Worm (Caenorhabditis elegans): ENCODE results near the gene Y73F4A.3.

- TF ChIP-seq fkh-10 (GFP tag; optimal IDR thresholded peaks at IDR 0.05) (no peak), lin-15B (tag; optimal IDR thresholded peaks at IDR 0.05) (no peak), rnt-1 (tag; optimal IDR thresholded peaks at IDR 0.05) (no peak), snpc-4 (tag; optimal IDR thresholded peaks at IDR 0.05) (no peak), unc-130 (tag; optimal IDR thresholded peaks at IDR 0.05) (no peak), elt-3 (tag; optimal IDR thresholded peaks at IDR 0.05) (no peak), nhr-90 (tag; optimal IDR thresholded peaks at IDR 0.05; ENCODE audit: poor library complexity) (no peak), efl-1 (optimal IDR thresholded peaks at IDR 0.05) (no peak), efl-1 (GFP tag; optimal IDR thresholded peaks at IDR 0.05 in 1 of 2) (peak in 1 of 2 experiments; percentile 13), egl-27 (tag; optimal IDR thresholded peaks at IDR 0.05) (no peak)
Measured at ce11 chrIV:9051510-9052175, 11.3 kb upstream of the Y73F4A.3 start.

All from whole organism, L1 larva.